Fruit fly (Drosophila melanogaster) whole organism, embryonic: ENCODE results near the gene Mst36Fb.

Source experiments
- B-H2 ChIP-seq: fragments of 200-800 bp; sonication (Bioruptor generic); optimal IDR thresholded peaks from 2 replicates; lab custom pipeline; 2018; ENCODE audit warnings: missing biosample characterization, mild to moderate bottlenecking, missing genetic modification characterization
- Blimp-1 ChIP-seq: fragments of 200-800 bp; sonication (Bioruptor generic); optimal IDR thresholded peaks from 3 replicates; lab custom pipeline; 2018; ENCODE audit warnings: missing biosample characterization, missing genetic modification characterization, mild to moderate bottlenecking, moderate library complexity, missing genetic modification reagents
- Bteb2 ChIP-seq: fragments of 200-800 bp; sonication (Bioruptor generic); optimal IDR thresholded peaks from 2 replicates; lab custom pipeline; 2016; ENCODE audit warnings: missing biosample characterization, missing genetic modification characterization
- CG1024 ChIP-seq: fragments of 200-800 bp; sonication (Bioruptor generic); IDR thresholded peaks from 2 replicates; pipeline ENCODE4 v1.3.6; 2022; ENCODE audit warnings: missing biosample characterization, missing genetic modification characterization
- CG10462 ChIP-seq: fragments of 200-800 bp; sonication (Bioruptor generic); optimal IDR thresholded peaks from 2 replicates; lab custom pipeline; 2016; ENCODE audit warnings: missing biosample characterization, missing genetic modification characterization
- CG10543 ChIP-seq: fragments of 200-800 bp; sonication (Bioruptor generic); optimal IDR thresholded peaks from 3 replicates; lab custom pipeline; 2017; ENCODE audit warnings: missing biosample characterization, mild to moderate bottlenecking, missing genetic modification characterization, moderate library complexity
- CG10959 ChIP-seq: fragments of 200-800 bp; sonication (Bioruptor generic); IDR thresholded peaks from 2 replicates; pipeline ENCODE4 v1.3.6; 2022; ENCODE audit warnings: missing biosample characterization, missing genetic modification characterization
- CG10979 ChIP-seq: fragments of 200-800 bp; sonication (Bioruptor generic); optimal IDR thresholded peaks from 2 replicates; lab custom pipeline; 2018; ENCODE audit warnings: missing biosample characterization, mild to moderate bottlenecking, missing genetic modification characterization, moderate library complexity
- CG12104 ChIP-seq: fragments of 200-800 bp; sonication (Bioruptor generic); optimal IDR thresholded peaks from 3 replicates; lab custom pipeline; 2016; ENCODE audit warnings: missing biosample characterization, missing genetic modification characterization
- CG15269 ChIP-seq: fragments of 200-800 bp; sonication (Bioruptor generic); optimal IDR thresholded peaks from 2 replicates; lab custom pipeline; 2018; ENCODE audit warnings: missing biosample characterization, mild to moderate bottlenecking, missing genetic modification characterization, moderate library complexity
- CG1529 ChIP-seq: fragments of 200-800 bp; sonication (Bioruptor generic); optimal IDR thresholded peaks from 3 replicates; lab custom pipeline; 2018; ENCODE audit warnings: missing biosample characterization, missing genetic modification characterization
- CG17359 ChIP-seq: fragments of 200-800 bp; sonication (Bioruptor generic); optimal IDR thresholded peaks from 3 replicates; lab custom pipeline; 2018; ENCODE audit warnings: missing biosample characterization, mild to moderate bottlenecking, missing genetic modification characterization, moderate library complexity
- CG2889 ChIP-seq: fragments of 200-800 bp; sonication (Bioruptor generic); IDR thresholded peaks from 3 replicates; pipeline ENCODE4 v1.3.6; 2022; ENCODE audit warnings: missing biosample characterization, missing genetic modification characterization
- CG30403 ChIP-seq: fragments of 200-800 bp; sonication (Bioruptor generic); optimal IDR thresholded peaks from 3 replicates; lab custom pipeline; 2016; ENCODE audit warnings: missing biosample characterization, missing genetic modification characterization
- CG3281 ChIP-seq: fragments of 200-800 bp; sonication (Bioruptor generic); optimal IDR thresholded peaks from 3 replicates; lab custom pipeline; 2017; ENCODE audit warnings: missing biosample characterization, mild to moderate bottlenecking, missing genetic modification characterization
- CG3726 ChIP-seq: fragments of 200-800 bp; sonication (Bioruptor generic); IDR thresholded peaks from 3 replicates; pipeline ENCODE4, ENCODE4 v1.3.6; 2022; ENCODE audit warnings: missing biosample characterization, missing genetic modification characterization
- CG4282 ChIP-seq: fragments of 200-800 bp; sonication (Bioruptor generic); optimal IDR thresholded peaks from 2 replicates; lab custom pipeline; 2016; ENCODE audit warnings: missing biosample characterization, missing genetic modification characterization
- CG5180 ChIP-seq: fragments of 200-800 bp; sonication (Bioruptor generic); optimal IDR thresholded peaks from 3 replicates; lab custom pipeline; 2017; ENCODE audit warnings: missing biosample characterization, missing genetic modification characterization, mild to moderate bottlenecking, moderate library complexity, missing genetic modification reagents
- CG7928 ChIP-seq: fragments of 200-800 bp; sonication (Bioruptor generic); optimal IDR thresholded peaks from 2 replicates; lab custom pipeline; 2017; ENCODE audit warnings: missing biosample characterization, mild to moderate bottlenecking, missing genetic modification characterization
- CrebB ChIP-seq: fragments of 200-800 bp; sonication (Bioruptor generic); optimal IDR thresholded peaks from 3 replicates; lab custom pipeline; 2018; ENCODE audit warnings: missing biosample characterization, mild to moderate bottlenecking, missing genetic modification characterization
- Dip3 ChIP-seq: fragments of 200-800 bp; sonication (Bioruptor generic); optimal IDR thresholded peaks from 3 replicates; lab custom pipeline; 2016; ENCODE audit warnings: missing biosample characterization, missing genetic modification characterization
- ERR ChIP-seq: fragments of 200-800 bp; sonication (Bioruptor generic); optimal IDR thresholded peaks from 2 replicates; lab custom pipeline; 2016; ENCODE audit warnings: missing biosample characterization, missing genetic modification characterization
- Ets97D ChIP-seq: fragments of 200-800 bp; sonication (Bioruptor generic); optimal IDR thresholded peaks from 3 replicates; lab custom pipeline; 2016; ENCODE audit warnings: missing biosample characterization, missing genetic modification characterization
- HLHmδ ChIP-seq: fragments of 200-800 bp; sonication (Bioruptor generic); optimal IDR thresholded peaks from 2 replicates; lab custom pipeline; 2018; ENCODE audit warnings: missing biosample characterization, mild to moderate bottlenecking, missing genetic modification characterization, moderate library complexity
- MBD-R2 ChIP-seq: fragments of 200-800 bp; sonication (Bioruptor generic); IDR thresholded peaks from 2 replicates; pipeline ENCODE4 v1.3.6; 2022; ENCODE audit warnings: missing biosample characterization, missing genetic modification characterization
- NFAT ChIP-seq: fragments of 200-800 bp; sonication (Bioruptor generic); IDR thresholded peaks from 2 replicates; pipeline ENCODE4 v1.3.6; 2022; ENCODE audit warnings: missing biosample characterization, missing genetic modification characterization
- Oaz ChIP-seq: fragments of 200-800 bp; sonication (Bioruptor generic); IDR thresholded peaks from 2 replicates; pipeline ENCODE4 v1.3.6; 2022; ENCODE audit warnings: missing biosample characterization, missing genetic modification characterization
- Sry-δ ChIP-seq: fragments of 200-800 bp; sonication (Bioruptor generic); optimal IDR thresholded peaks from 2 replicates; lab custom pipeline; 2016; ENCODE audit warnings: missing biosample characterization, missing genetic modification characterization
- Ssrp ChIP-seq: fragments of 200-800 bp; sonication (Bioruptor generic); optimal IDR thresholded peaks from 2 replicates; lab custom pipeline; 2018; ENCODE audit warnings: missing biosample characterization, mild to moderate bottlenecking, missing genetic modification characterization, moderate library complexity
- Xrp1 ChIP-seq: fragments of 200-800 bp; sonication (Bioruptor generic); IDR thresholded peaks from 2 replicates; pipeline ENCODE4 v1.3.6; 2022; ENCODE audit warnings: missing biosample characterization, missing genetic modification characterization
- ap ChIP-seq: fragments of 200-800 bp; sonication (Bioruptor generic); IDR thresholded peaks from 2 replicates; pipeline ENCODE4 v1.3.6; 2022; ENCODE audit warnings: missing biosample characterization, missing genetic modification characterization
- bowl ChIP-seq: fragments of 200-800 bp; sonication (Bioruptor generic); IDR thresholded peaks from 2 replicates; pipeline ENCODE4 v1.3.6; 2022; ENCODE audit warnings: missing biosample characterization, missing genetic modification characterization
- bsh ChIP-seq, 2 experiments: fragments of 200-800 bp; sonication (Bioruptor generic); optimal IDR thresholded peaks; 2 replicates each; lab custom pipeline; 2017 to 2018; ENCODE audit warnings: mild to moderate bottlenecking in 2 of 2, missing biosample characterization in 2 of 2, missing genetic modification characterization in 2 of 2, moderate library complexity in 1 of 2
- caup ChIP-seq: fragments of 200-800 bp; sonication (Bioruptor generic); optimal IDR thresholded peaks from 3 replicates; lab custom pipeline; 2017; ENCODE audit warnings: missing biosample characterization, mild to moderate bottlenecking, missing genetic modification characterization, moderate library complexity; ENCODE audit not compliant: severe bottlenecking
- dimm ChIP-seq: fragments of 200-800 bp; sonication (Bioruptor generic); IDR thresholded peaks from 2 replicates; pipeline ENCODE4 v1.3.6; 2022; ENCODE audit warnings: missing biosample characterization, missing genetic modification characterization
- dm ChIP-seq: fragments of 200-800 bp; sonication (Bioruptor generic); optimal IDR thresholded peaks from 3 replicates; lab custom pipeline; 2016; ENCODE audit warnings: missing biosample characterization, missing genetic modification characterization
- eve ChIP-seq, 2 experiments: fragments of >200 bp; optimal IDR thresholded peaks; 2 replicates each; lab custom pipeline; 2017; ENCODE audit warnings: missing biosample characterization in 2 of 2, missing genetic modification characterization in 2 of 2
- ftz-f1 ChIP-seq: fragments of 200-800 bp; sonication (Bioruptor generic); optimal IDR thresholded peaks from 2 replicates; lab custom pipeline; 2016; ENCODE audit warnings: missing biosample characterization, missing genetic modification characterization
- gem ChIP-seq: fragments of 200-800 bp; sonication (Bioruptor generic); optimal IDR thresholded peaks from 2 replicates; lab custom pipeline; 2019; ENCODE audit warnings: missing biosample characterization, mild to moderate bottlenecking, missing genetic modification characterization, moderate library complexity
- gfzf ChIP-seq: fragments of 200-800 bp; sonication (Bioruptor generic); optimal IDR thresholded peaks from 2 replicates; lab custom pipeline; 2016; ENCODE audit warnings: missing biosample characterization, mild to moderate bottlenecking, missing genetic modification characterization, moderate library complexity
- grn ChIP-seq: fragments of 200-800 bp; sonication (Bioruptor generic); optimal IDR thresholded peaks from 3 replicates; lab custom pipeline; 2017; ENCODE audit warnings: missing biosample characterization, missing genetic modification characterization
- mld ChIP-seq: fragments of 200-800 bp; sonication (Bioruptor generic); IDR thresholded peaks from 3 replicates; pipeline ENCODE4 v1.3.6; 2022; ENCODE audit warnings: missing biosample characterization, missing genetic modification characterization; ENCODE audit not compliant: partially characterized antibody
- nerfin-2 ChIP-seq: fragments of 200-800 bp; sonication (Bioruptor generic); IDR thresholded peaks from 2 replicates; pipeline ENCODE4 v1.3.6; 2022; ENCODE audit warnings: missing biosample characterization, missing genetic modification characterization; ENCODE audit not compliant: partially characterized antibody
- nom ChIP-seq: fragments of 200-800 bp; sonication (Bioruptor generic); optimal IDR thresholded peaks from 2 replicates; lab custom pipeline; 2017; ENCODE audit warnings: missing biosample characterization, missing genetic modification characterization, mild to moderate bottlenecking, moderate library complexity, missing genetic modification reagents
- pros ChIP-seq: fragments of 200-800 bp; sonication (Bioruptor generic); optimal IDR thresholded peaks from 3 replicates; lab custom pipeline; 2019; ENCODE audit warnings: missing biosample characterization, mild to moderate bottlenecking, missing genetic modification characterization, moderate library complexity
- ro ChIP-seq: fragments of 200-800 bp; sonication (Bioruptor generic); IDR thresholded peaks from 2 replicates; pipeline ENCODE4 v1.3.6; 2022; ENCODE audit warnings: missing biosample characterization, missing genetic modification characterization
- sob ChIP-seq: fragments of 200-800 bp; sonication (Bioruptor generic); IDR thresholded peaks from 2 replicates; pipeline ENCODE4 v1.3.6; 2022; ENCODE audit warnings: missing biosample characterization, missing genetic modification characterization
- tna ChIP-seq: fragments of 200-800 bp; sonication (Bioruptor generic); IDR thresholded peaks from 2 replicates; pipeline ENCODE4 v1.3.6; 2022; ENCODE audit warnings: missing biosample characterization, missing genetic modification characterization; ENCODE audit not compliant: partially characterized antibody
- twi ChIP-seq: fragments of 200-800 bp; optimal IDR thresholded peaks from 2 replicates; lab custom pipeline; 2019; ENCODE audit warnings: missing biosample characterization, mild to moderate bottlenecking, missing genetic modification characterization, moderate library complexity
- wek ChIP-seq: fragments of 200-800 bp; sonication (Bioruptor generic); optimal IDR thresholded peaks from 3 replicates; lab custom pipeline; 2018; ENCODE audit warnings: missing biosample characterization, mild to moderate bottlenecking, missing genetic modification characterization, moderate library complexity
- zen ChIP-seq: fragments of 200-800 bp; sonication (Bioruptor generic); optimal IDR thresholded peaks from 3 replicates; lab custom pipeline; 2018; ENCODE audit warnings: missing biosample characterization, mild to moderate bottlenecking, missing genetic modification characterization, moderate library complexity

The Mst36Fb gene

dm6 chr2L:18694724-18695105 is 19.8 kb upstream of the Mst36Fb start (continued):
- TF ChIP-seq bowl (GFP tag; lab: Robert Waterston, UW), result no peak
- peak; percentile 35 for TF ChIP-seq sob (GFP tag; lab: Robert Waterston, UW)
- no peak for TF ChIP-seq pros (GFP tag; lab: Kevin White, UChicago)
- TF ChIP-seq CG17359 (tag; lab: Kevin White, UChicago), result peak; percentile 10
- peak; percentile 22 for TF ChIP-seq Ssrp
- no peak for TF ChIP-seq ERR
- no peak for TF ChIP-seq CrebB
- TF ChIP-seq eve (GFP tag; optimal IDR thresholded peaks at IDR 0.05; lab: Kevin White, UChicago), result no peak
- no peak for TF ChIP-seq ftz-f1 (GFP tag; lab: Kevin White, UChicago)
- no peak for TF ChIP-seq CG10959 (GFP tag; lab: Robert Waterston, UW)
- no peak for TF ChIP-seq CG3281 (GFP tag; lab: Kevin White, UChicago)
- TF ChIP-seq zen (tag; lab: Kevin White, UChicago), result no peak
- no peak for TF ChIP-seq Blimp-1
- no peak for TF ChIP-seq CG1529 (GFP tag; lab: Kevin White, UChicago)
- TF ChIP-seq CG12104 (GFP tag; lab: Kevin White, UChicago), result no peak
- TF ChIP-seq CG10462 (GFP tag; lab: Kevin White, UChicago), result no peak
- no peak for TF ChIP-seq Ets97D
- TF ChIP-seq mld (GFP tag; lab: Robert Waterston, UW), result no peak
- TF ChIP-seq gfzf, result no peak
- no peak for TF ChIP-seq CG2889 (GFP tag; lab: Robert Waterston, UW)
- TF ChIP-seq CG30403 (GFP tag; lab: Kevin White, UChicago), result peak; percentile 3
- TF ChIP-seq tna, result no peak
- no peak for TF ChIP-seq MBD-R2 (GFP tag; lab: Robert Waterston, UW)
- TF ChIP-seq Sry-δ, result no peak
- TF ChIP-seq CG15269 (tag; lab: Kevin White, UChicago), result peak; percentile 3
- no peak for TF ChIP-seq ro (GFP tag; lab: Robert Waterston, UW)
- TF ChIP-seq bsh (GFP tag; optimal IDR thresholded peaks at IDR 0.05; lab: Kevin White, UChicago), result peak in 1 of 2 experiments; percentile 68
- TF ChIP-seq B-H2 (GFP tag; lab: Kevin White, UChicago), result no peak
- TF ChIP-seq dm (GFP tag; lab: Kevin White, UChicago), result no peak
- no peak for TF ChIP-seq CG3726
- TF ChIP-seq nerfin-2, result no peak
- TF ChIP-seq Dip3, result no peak
- TF ChIP-seq CG7928 (GFP tag; lab: Kevin White, UChicago), result no peak
- TF ChIP-seq wek (GFP tag; lab: Kevin White, UChicago), result no peak
- no peak for TF ChIP-seq grn (GFP tag; lab: Kevin White, UChicago)
- no peak for TF ChIP-seq HLHmδ (GFP tag; lab: Kevin White, UChicago)
- TF ChIP-seq gem (tag; lab: Kevin White, UChicago), result peak; percentile 76
- no peak for TF ChIP-seq CG5180 (GFP tag; lab: Kevin White, UChicago)
- no peak for TF ChIP-seq caup (GFP tag; lab: Kevin White, UChicago)
- TF ChIP-seq nom (GFP tag; lab: Kevin White, UChicago), result no peak
- TF ChIP-seq CG10979 (tag; lab: Kevin White, UChicago), result peak; percentile 8
- TF ChIP-seq CG4282, result no peak
- TF ChIP-seq CG10543, result no peak
- TF ChIP-seq CG1024 (GFP tag; lab: Robert Waterston, UW), result no peak
- TF ChIP-seq ap (GFP tag; lab: Robert Waterston, UW), result no peak
- TF ChIP-seq Xrp1 (GFP tag; lab: Robert Waterston, UW), result peak; percentile 55
- peak; percentile 49; the same call in 1 of the 2 replicates for TF ChIP-seq Oaz (GFP tag; lab: Robert Waterston, UW)
- TF ChIP-seq NFAT (GFP tag; lab: Robert Waterston, UW), result no peak
- TF ChIP-seq dimm, result no peak
- TF ChIP-seq Bteb2 (GFP tag; lab: Kevin White, UChicago), result no peak
- TF ChIP-seq twi (tag; lab: Kevin White, UChicago), result no peak
